Worm (Caenorhabditis elegans) whole organism, L2 larva: ENCODE measurements around the gene ztf-30.

Experiments used
- alr-1 ChIP-seq: fragments of 150-350 bp; optimal IDR thresholded peaks from 2 replicates; lab custom pipeline; 2014; ENCODE audit warnings: missing biosample characterization, missing genetic modification characterization
- blmp-1 ChIP-seq: sonication (generic microtip); optimal IDR thresholded peaks from 2 replicates; lab custom pipeline; 2017; ENCODE audit warnings: missing genetic modification characterization, mild to moderate bottlenecking, missing compliant biosample characterization, antibody characterized with exemption, moderate library complexity; ENCODE audit not compliant: insufficient read depth
- ceh-82 ChIP-seq: fragments of 150-350 bp; optimal IDR thresholded peaks from 2 replicates; lab custom pipeline; 2014; ENCODE audit warnings: missing biosample characterization, missing genetic modification characterization
- lin-39 ChIP-seq: fragments of 150-350 bp; optimal IDR thresholded peaks from 2 replicates; lab custom pipeline; 2014; ENCODE audit warnings: missing biosample characterization, missing genetic modification reagents, missing genetic modification characterization
- nhr-10 ChIP-seq: sonication (generic microtip); optimal IDR thresholded peaks from 2 replicates; lab custom pipeline; 2017; ENCODE audit warnings: missing biosample characterization, missing genetic modification characterization
- nhr-11 ChIP-seq: fragments of 150-350 bp; optimal IDR thresholded peaks from 2 replicates; lab custom pipeline; 2014; ENCODE audit warnings: missing biosample characterization, missing genetic modification characterization
- nhr-12 ChIP-seq: fragments of 150-350 bp; optimal IDR thresholded peaks from 2 replicates; lab custom pipeline; 2014; ENCODE audit warnings: missing biosample characterization, missing genetic modification characterization
- nhr-237 ChIP-seq: fragments of 150-350 bp; optimal IDR thresholded peaks from 2 replicates; lab custom pipeline; 2014; ENCODE audit warnings: missing biosample characterization, missing genetic modification characterization
- peb-1 ChIP-seq: fragments of 150-350 bp; optimal IDR thresholded peaks from 2 replicates; lab custom pipeline; 2014; ENCODE audit warnings: missing biosample characterization, missing genetic modification characterization
- snpc-4 ChIP-seq: fragments of 150-350 bp; optimal IDR thresholded peaks from 2 replicates; lab custom pipeline; 2014; ENCODE audit warnings: missing biosample characterization, missing genetic modification characterization
- unc-39 ChIP-seq: fragments of 150-350 bp; optimal IDR thresholded peaks from 2 replicates; lab custom pipeline; 2014; ENCODE audit warnings: missing biosample characterization, missing genetic modification characterization
- zag-1 ChIP-seq: fragments of 150-350 bp; optimal IDR thresholded peaks from 2 replicates; lab custom pipeline; 2014; ENCODE audit warnings: missing biosample characterization, missing genetic modification characterization
- ztf-11 ChIP-seq: sonication (generic microtip); optimal IDR thresholded peaks from 2 replicates; lab custom pipeline; 2017; ENCODE audit warnings: missing biosample characterization, missing genetic modification characterization
- ztf-4 ChIP-seq: fragments of 150-350 bp; optimal IDR thresholded peaks from 2 replicates; lab custom pipeline; 2014; ENCODE audit warnings: missing biosample characterization, missing genetic modification characterization

ce11 chrIII:8639188-8639795 is 41.6 kb upstream of the ztf-30 start, which contains the start of gene fip-1:
- TF ChIP-seq ztf-4 (no peak), ceh-82 (tag; lab: Kevin White, UChicago) (no peak), alr-1 (tag; lab: Kevin White, UChicago) (no peak), lin-39 (no peak), zag-1 (tag; lab: Kevin White, UChicago) (no peak), ztf-11 (no peak), blmp-1 (no peak), nhr-11 (no peak), nhr-237 (tag; lab: Kevin White, UChicago) (no peak), nhr-10 (tag; lab: Kevin White, UChicago) (no peak), peb-1 (tag; lab: Kevin White, UChicago) (no peak), unc-39 (tag; lab: Kevin White, UChicago) (no peak), nhr-12 (tag; lab: Kevin White, UChicago) (no peak), snpc-4 (tag; lab: Kevin White, UChicago) (no peak)
